Worm (Caenorhabditis elegans): ENCODE data around the gene ugt-30.

- TF ChIP-seq lin-39 (tag; optimal IDR thresholded peaks at IDR 0.05) (no peak), ceh-28 (tag; optimal IDR thresholded peaks at IDR 0.05) (no peak), R02D3.7 (tag; optimal IDR thresholded peaks at IDR 0.05) (no peak), mdl-1 (tag; optimal IDR thresholded peaks at IDR 0.05) (no peak), ama-1 (optimal IDR thresholded peaks at IDR 0.05) (no peak), skn-1 (tag; optimal IDR thresholded peaks at IDR 0.05) (no peak), nfya-1 (tag; optimal IDR thresholded peaks at IDR 0.05; ENCODE audit: insufficient read depth) (no peak), pha-4 (tag; optimal IDR thresholded peaks at IDR 0.05) (no peak), nhr-237 (tag; optimal IDR thresholded peaks at IDR 0.05) (no peak)
Measured at ce11 chrV:15088613-15089012, 36.4 kb downstream of the ugt-30 start, which contains the start of gene C01G10.18.

Measured in whole organism, L3 larva.